Worm (Caenorhabditis elegans): ENCODE data around the gene R02F11.2.

- TF ChIP-seq tbx-2 (tag; optimal IDR thresholded peaks at IDR 0.05) (no peak), ama-1 (optimal IDR thresholded peaks at IDR 0.05) (no peak), pha-4 (tag; optimal IDR thresholded peaks at IDR 0.05) (no peak), hlh-15 (tag; optimal IDR thresholded peaks at IDR 0.05) (no peak), ceh-24 (tag; optimal IDR thresholded peaks at IDR 0.05) (no peak), gmeb-2 (tag; optimal IDR thresholded peaks at IDR 0.05) (no peak)
Measured at ce11 chrV:4800794-4801193, 6.4 kb downstream of the R02F11.2 start, which contains the start of gene R02F11.1.
